Worm (Caenorhabditis elegans) whole organism, L1 larva: ENCODE data around the gene str-134.

Experiments used
- aly-2 ChIP-seq: fragments of 150-350 bp; optimal IDR thresholded peaks from 2 replicates; lab custom pipeline; 2014; ENCODE audit warnings: missing biosample characterization, missing genetic modification characterization
- ceh-82 ChIP-seq, 3 experiments: fragments of 150-350 bp in 1 of 3; sonication (generic microtip) in 2 of 3; optimal IDR thresholded peaks; 2 replicates each; lab custom pipeline; 2014 to 2017; ENCODE audit warnings: missing biosample characterization in 3 of 3, missing genetic modification characterization in 3 of 3
- ces-1 ChIP-seq: fragments of 150-350 bp; optimal IDR thresholded peaks from 2 replicates; lab custom pipeline; 2014; ENCODE audit warnings: missing biosample characterization, missing genetic modification reagents, missing genetic modification characterization
- lin-14 ChIP-seq: fragments of 200-800 bp; sonication (Bioruptor generic); optimal IDR thresholded peaks from 2 replicates; lab custom pipeline; 2018; ENCODE audit warnings: mild to moderate bottlenecking, missing genetic modification characterization, moderate library complexity, missing compliant biosample characterization
- lin-35 ChIP-seq, 2 experiments: fragments of 150-350 bp; optimal IDR thresholded peaks; 2 replicates each; lab custom pipeline; 2014; ENCODE audit warnings: missing biosample characterization in 2 of 2, missing genetic modification characterization in 2 of 2, missing genetic modification reagents in 2 of 2
- snpc-4 ChIP-seq: fragments of 150-350 bp; optimal IDR thresholded peaks from 2 replicates; lab custom pipeline; 2014; ENCODE audit warnings: missing biosample characterization, missing genetic modification characterization

- TF ChIP-seq ces-1 (no peak), aly-2 (no peak), lin-14 (GFP tag; lab: Kevin White, UChicago) (no peak), snpc-4 (tag; lab: Kevin White, UChicago) (no peak), ceh-82 (tag; optimal IDR thresholded peaks at IDR 0.05; lab: Kevin White, UChicago) (no peak), lin-35 (GFP tag; optimal IDR thresholded peaks at IDR 0.05; lab: Kevin White, UChicago) (no peak)
Observed at ce11 chrV:699051-699450, 44.4 kb upstream of the str-134 start.
